Worm (Caenorhabditis elegans) whole organism, L4 larva: ENCODE results near the gene K07C5.3.

Experiments used
- ces-1 ChIP-seq: fragments of 150-350 bp; sonication (generic microtip); optimal IDR thresholded peaks from 4 replicates; lab custom pipeline; 2014; ENCODE audit warnings: missing biosample characterization, missing genetic modification reagents, missing genetic modification characterization
- lin-13 ChIP-seq: fragments of 150-350 bp; optimal IDR thresholded peaks from 2 replicates; lab custom pipeline; 2014; ENCODE audit warnings: missing biosample characterization, missing genetic modification reagents, missing genetic modification characterization
- lin-39 ChIP-seq: fragments of 150-350 bp; optimal IDR thresholded peaks from 2 replicates; lab custom pipeline; 2014; ENCODE audit warnings: missing biosample characterization, missing genetic modification reagents, missing genetic modification characterization
- skn-1 ChIP-seq: fragments of 150-350 bp; optimal IDR thresholded peaks from 2 replicates; lab custom pipeline; 2014; ENCODE audit warnings: missing biosample characterization, missing genetic modification characterization
- ztf-11 ChIP-seq: fragments of 150-350 bp; optimal IDR thresholded peaks from 2 replicates; lab custom pipeline; 2014; ENCODE audit warnings: missing biosample characterization, missing genetic modification characterization

ce11 chrV:10361830-10362397, 19.1 kb downstream of the K07C5.3 start, which contains the start of gene cash-1:
- TF ChIP-seq lin-39 (tag; lab: Kevin White, UChicago) = no peak
- TF ChIP-seq skn-1 (tag; lab: Kevin White, UChicago) = no peak
- no peak for TF ChIP-seq ztf-11 (tag; lab: Kevin White, UChicago)
- peak; percentile 65 for TF ChIP-seq ces-1 (GFP tag; lab: Kevin White, UChicago)
- peak; percentile 66 for TF ChIP-seq lin-13 (GFP tag; lab: Kevin White, UChicago)
